Worm (Caenorhabditis elegans) whole organism, late embryonic: ENCODE data around the gene E04F6.9.

ENCODE experiments used
- C08G9.2 ChIP-seq: sonication (generic microtip); optimal IDR thresholded peaks from 2 replicates; lab custom pipeline; 2016; ENCODE audit warnings: mild to moderate bottlenecking, missing genetic modification characterization, moderate library complexity, missing compliant biosample characterization
- C38D4.7 ChIP-seq: fragments of 200-800 bp; sonication (Bioruptor generic); optimal IDR thresholded peaks from 2 replicates; lab custom pipeline; 2018; ENCODE audit warnings: mild to moderate bottlenecking, missing genetic modification characterization, moderate library complexity, missing compliant biosample characterization
- F13H6.1 ChIP-seq: sonication (generic microtip); optimal IDR thresholded peaks from 2 replicates; lab custom pipeline; 2016; ENCODE audit warnings: missing genetic modification characterization, missing compliant biosample characterization
- K02D7.2 ChIP-seq: sonication (generic microtip); optimal IDR thresholded peaks from 2 replicates; lab custom pipeline; 2017; ENCODE audit warnings: mild to moderate bottlenecking, missing genetic modification characterization, missing compliant biosample characterization
- T23F11.4 ChIP-seq: fragments of 200-800 bp; sonication (Bioruptor generic); optimal IDR thresholded peaks from 2 replicates; lab custom pipeline; 2018; ENCODE audit warnings: mild to moderate bottlenecking, missing genetic modification characterization, missing compliant biosample characterization
- ahr-1 ChIP-seq: sonication (generic microtip); optimal IDR thresholded peaks from 2 replicates; lab custom pipeline; 2016; ENCODE audit warnings: missing genetic modification characterization, missing compliant biosample characterization
- ama-1 ChIP-seq: fragments of 150-350 bp; optimal IDR thresholded peaks from 2 replicates; lab custom pipeline; 2014
- ceh-14 ChIP-seq: sonication (generic microtip); optimal IDR thresholded peaks from 2 replicates; lab custom pipeline; 2016; ENCODE audit warnings: missing genotype, missing genetic modification characterization, missing compliant biosample characterization
- ceh-18 ChIP-seq: sonication (generic microtip); optimal IDR thresholded peaks from 2 replicates; lab custom pipeline; 2016; ENCODE audit warnings: missing genetic modification characterization, missing compliant biosample characterization
- ceh-2 ChIP-seq: sonication (generic microtip); optimal IDR thresholded peaks from 2 replicates; lab custom pipeline; 2016; ENCODE audit warnings: missing genotype, missing genetic modification characterization, missing compliant biosample characterization
- ceh-24 ChIP-seq: sonication (generic microtip); optimal IDR thresholded peaks from 2 replicates; lab custom pipeline; 2016; ENCODE audit warnings: mild to moderate bottlenecking, missing genetic modification characterization, missing compliant biosample characterization
- ceh-30 ChIP-seq: fragments of 150-350 bp; optimal IDR thresholded peaks from 2 replicates; lab custom pipeline; 2014; ENCODE audit warnings: missing biosample characterization, missing genetic modification characterization
- ceh-31 ChIP-seq: sonication (generic microtip); optimal IDR thresholded peaks from 2 replicates; lab custom pipeline; 2016; ENCODE audit warnings: missing genetic modification characterization, missing compliant biosample characterization
- ceh-34 ChIP-seq: sonication (generic microtip); optimal IDR thresholded peaks from 2 replicates; lab custom pipeline; 2016; ENCODE audit warnings: mild to moderate bottlenecking, missing genetic modification characterization, missing compliant biosample characterization
- ceh-48 ChIP-seq: sonication (generic microtip); optimal IDR thresholded peaks from 2 replicates; lab custom pipeline; 2016; ENCODE audit warnings: missing genetic modification characterization, inconsistent platforms, missing compliant biosample characterization
- ceh-6 ChIP-seq: fragments of 200-800 bp; sonication (Bioruptor generic); optimal IDR thresholded peaks from 2 replicates; lab custom pipeline; 2018; ENCODE audit warnings: mild to moderate bottlenecking, missing genetic modification characterization, missing compliant biosample characterization
- ceh-9 ChIP-seq: sonication (generic microtip); optimal IDR thresholded peaks from 2 replicates; lab custom pipeline; 2016; ENCODE audit warnings: mild to moderate bottlenecking, missing genetic modification characterization, inconsistent platforms, missing compliant biosample characterization
- che-1 ChIP-seq: sonication (generic microtip); optimal IDR thresholded peaks from 2 replicates; lab custom pipeline; 2016; ENCODE audit warnings: mild to moderate bottlenecking, missing genetic modification characterization, missing compliant biosample characterization
- dmd-4 ChIP-seq: sonication (generic microtip); optimal IDR thresholded peaks from 2 replicates; lab custom pipeline; 2016; ENCODE audit warnings: borderline replicate concordance, missing genetic modification characterization, missing compliant biosample characterization
- dve-1 ChIP-seq: sonication (generic microtip); optimal IDR thresholded peaks from 2 replicates; lab custom pipeline; 2017; ENCODE audit warnings: antibody characterized with exemption, mild to moderate bottlenecking, missing genetic modification characterization, missing compliant biosample characterization
- elt-2 ChIP-seq: sonication (generic microtip); optimal IDR thresholded peaks from 2 replicates; lab custom pipeline; 2016; ENCODE audit warnings: missing genetic modification reagents, missing genetic modification characterization, missing compliant biosample characterization
- elt-4 ChIP-seq: sonication (generic microtip); optimal IDR thresholded peaks from 2 replicates; lab custom pipeline; 2016; ENCODE audit warnings: missing genetic modification characterization, missing compliant biosample characterization
- ets-4 ChIP-seq: sonication (generic microtip); optimal IDR thresholded peaks from 2 replicates; lab custom pipeline; 2016; ENCODE audit warnings: missing genetic modification characterization, missing compliant biosample characterization
- fkh-6 ChIP-seq: sonication (generic microtip); optimal IDR thresholded peaks from 2 replicates; lab custom pipeline; 2016; ENCODE audit warnings: missing genetic modification characterization, missing compliant biosample characterization
- hlh-15 ChIP-seq: sonication (generic microtip); optimal IDR thresholded peaks from 2 replicates; lab custom pipeline; 2016; ENCODE audit warnings: missing genetic modification characterization, missing compliant biosample characterization
- hlh-6 ChIP-seq: sonication (generic microtip); optimal IDR thresholded peaks from 2 replicates; lab custom pipeline; 2016; ENCODE audit warnings: missing genotype, missing genetic modification characterization, missing compliant biosample characterization
- lin-11 ChIP-seq: fragments of 200-800 bp; sonication (Bioruptor generic); optimal IDR thresholded peaks from 2 replicates; lab custom pipeline; 2018; ENCODE audit warnings: mild to moderate bottlenecking, missing genetic modification characterization, missing compliant biosample characterization
- madf-2 ChIP-seq: sonication (generic microtip); optimal IDR thresholded peaks from 2 replicates; lab custom pipeline; 2017; ENCODE audit warnings: missing genetic modification characterization, missing compliant biosample characterization
- mec-3 ChIP-seq: sonication (generic microtip); optimal IDR thresholded peaks from 2 replicates; lab custom pipeline; 2016; ENCODE audit warnings: borderline replicate concordance, missing genetic modification characterization, missing compliant biosample characterization
- nfya-1 ChIP-seq: sonication (generic microtip); optimal IDR thresholded peaks from 2 replicates; lab custom pipeline; 2017; ENCODE audit warnings: missing genetic modification characterization, mild to moderate bottlenecking, missing compliant biosample characterization, antibody characterized with exemption, moderate library complexity
- nhr-232 ChIP-seq: sonication (generic microtip); optimal IDR thresholded peaks from 2 replicates; lab custom pipeline; 2016; ENCODE audit warnings: missing genetic modification characterization, missing compliant biosample characterization
- npax-4 ChIP-seq: sonication (generic microtip); optimal IDR thresholded peaks from 2 replicates; lab custom pipeline; 2016; ENCODE audit warnings: missing genetic modification characterization, missing compliant biosample characterization
- odd-2 ChIP-seq: sonication (generic microtip); optimal IDR thresholded peaks from 2 replicates; lab custom pipeline; 2017; ENCODE audit warnings: antibody characterized with exemption, mild to moderate bottlenecking, missing genetic modification characterization, missing compliant biosample characterization
- pag-3 ChIP-seq: sonication (generic microtip); optimal IDR thresholded peaks from 2 replicates; lab custom pipeline; 2016; ENCODE audit warnings: missing compliant biosample characterization, missing genetic modification characterization, borderline replicate concordance
- pat-9 ChIP-seq: fragments of 200-800 bp; sonication (Bioruptor generic); optimal IDR thresholded peaks from 2 replicates; lab custom pipeline; 2018; ENCODE audit warnings: mild to moderate bottlenecking, missing genetic modification characterization, moderate library complexity, missing compliant biosample characterization
- pax-1 ChIP-seq: fragments of 150-350 bp; optimal IDR thresholded peaks from 2 replicates; lab custom pipeline; 2014; ENCODE audit warnings: missing biosample characterization, missing genetic modification characterization
- pha-2 ChIP-seq: sonication (generic microtip); optimal IDR thresholded peaks from 2 replicates; lab custom pipeline; 2017; ENCODE audit warnings: mild to moderate bottlenecking, missing genetic modification characterization, missing compliant biosample characterization
- pqm-1 ChIP-seq: sonication (generic microtip); optimal IDR thresholded peaks from 2 replicates; lab custom pipeline; 2016; ENCODE audit warnings: missing genetic modification characterization, missing compliant biosample characterization
- pros-1 ChIP-seq: fragments of 150-350 bp; optimal IDR thresholded peaks from 2 replicates; lab custom pipeline; 2014; ENCODE audit warnings: missing biosample characterization, missing genetic modification reagents, missing genetic modification characterization
- ref-2 ChIP-seq: sonication (generic microtip); optimal IDR thresholded peaks from 2 replicates; lab custom pipeline; 2016; ENCODE audit warnings: missing genetic modification characterization, missing compliant biosample characterization
- rnt-1 ChIP-seq: sonication (generic microtip); optimal IDR thresholded peaks from 2 replicates; lab custom pipeline; 2016; ENCODE audit warnings: missing genetic modification characterization, missing compliant biosample characterization
- sdc-2 ChIP-seq: sonication (generic microtip); optimal IDR thresholded peaks from 2 replicates; lab custom pipeline; 2016; ENCODE audit warnings: missing genotype, missing genetic modification characterization, missing compliant biosample characterization
- sox-2 ChIP-seq: fragments of 200-800 bp; sonication (Bioruptor generic); IDR thresholded peaks from 2 replicates; pipeline ENCODE4 v1.3.6; 2022; ENCODE audit warnings: missing genetic modification reagents, missing genetic modification characterization, missing compliant biosample characterization
- sox-4 ChIP-seq: sonication (generic microtip); optimal IDR thresholded peaks from 2 replicates; lab custom pipeline; 2017; ENCODE audit warnings: mild to moderate bottlenecking, missing genetic modification characterization, inconsistent platforms, missing compliant biosample characterization
- tbx-2 ChIP-seq: sonication (generic microtip); optimal IDR thresholded peaks from 2 replicates; lab custom pipeline; 2016; ENCODE audit warnings: missing genetic modification characterization, missing compliant biosample characterization
- unc-42 ChIP-seq: sonication (generic microtip); optimal IDR thresholded peaks from 2 replicates; lab custom pipeline; 2016; ENCODE audit warnings: missing genotype, missing genetic modification characterization, missing compliant biosample characterization
- unc-55 ChIP-seq: sonication (generic microtip); optimal IDR thresholded peaks from 2 replicates; lab custom pipeline; 2017; ENCODE audit warnings: missing biosample characterization, missing genetic modification reagents, missing genetic modification characterization
- unc-86 ChIP-seq: sonication (generic microtip); optimal IDR thresholded peaks from 2 replicates; lab custom pipeline; 2016; ENCODE audit warnings: missing genetic modification characterization, missing compliant biosample characterization
- ztf-16 ChIP-seq: sonication (generic microtip); optimal IDR thresholded peaks from 2 replicates; lab custom pipeline; 2017; ENCODE audit warnings: missing genetic modification characterization, missing compliant biosample characterization

The E04F6.9 gene

ce11 chrII:7200051-7200599 lies 11.8 kb downstream of the E04F6.9 start, which contains the start of gene pcrg-1 (continued):
- peak; percentile 88 for TF ChIP-seq dve-1
- TF ChIP-seq unc-86 (tag; lab: Kevin White, UChicago): peak; percentile 75
- peak; percentile 89 for TF ChIP-seq ztf-16 (tag; lab: Kevin White, UChicago)
- peak; percentile 87 for TF ChIP-seq sox-2 (GFP tag; lab: Robert Waterston, UW)
- peak; percentile 85 for TF ChIP-seq sox-4
- peak; percentile 91 for TF ChIP-seq hlh-6
- TF ChIP-seq ceh-2: peak; percentile 78
- no peak for TF ChIP-seq unc-55 (GFP tag; lab: Kevin White, UChicago)
- TF ChIP-seq rnt-1 (tag; lab: Kevin White, UChicago): peak; percentile 87
- TF ChIP-seq ceh-48 (tag; lab: Kevin White, UChicago): peak; percentile 74
- peak; percentile 52 for TF ChIP-seq ets-4 (tag; lab: Kevin White, UChicago)
- no peak for TF ChIP-seq ama-1 (lab: Kevin White, UChicago)
- TF ChIP-seq elt-4 (tag; lab: Kevin White, UChicago): no peak
- peak; percentile 77 for TF ChIP-seq ref-2
- peak; percentile 74 for TF ChIP-seq ceh-24 (tag; lab: Kevin White, UChicago)
- TF ChIP-seq pha-2: peak; percentile 78
- TF ChIP-seq nfya-1 (tag; lab: Kevin White, UChicago): peak; percentile 45
- TF ChIP-seq unc-42 (tag; lab: Kevin White, UChicago): peak; percentile 35
- peak; percentile 8 for TF ChIP-seq pag-3
- TF ChIP-seq fkh-6 (tag; lab: Kevin White, UChicago): peak; percentile 86
- TF ChIP-seq elt-2 (tag; lab: Kevin White, UChicago): peak; percentile 90
- TF ChIP-seq odd-2 (tag; lab: Kevin White, UChicago): no peak
- TF ChIP-seq C08G9.2: peak; percentile 76
- peak; percentile 71 for TF ChIP-seq ceh-31 (tag; lab: Kevin White, UChicago)
- TF ChIP-seq F13H6.1 (tag; lab: Kevin White, UChicago): peak; percentile 89
- TF ChIP-seq K02D7.2 (tag; lab: Kevin White, UChicago): peak; percentile 74
- TF ChIP-seq madf-2: peak; percentile 85
- peak; percentile 77 for TF ChIP-seq lin-11 (tag; lab: Kevin White, UChicago)
- TF ChIP-seq sdc-2: peak; percentile 69
- peak; percentile 72 for TF ChIP-seq ceh-9 (tag; lab: Kevin White, UChicago)
- TF ChIP-seq che-1 (tag; lab: Kevin White, UChicago): peak; percentile 91
- TF ChIP-seq pros-1 (tag; lab: Kevin White, UChicago): no peak
- TF ChIP-seq C38D4.7 (GFP tag; lab: Kevin White, UChicago): peak; percentile 87
- no peak for TF ChIP-seq pax-1 (tag; lab: Kevin White, UChicago)
- peak; percentile 73 for TF ChIP-seq nhr-232
- no peak for TF ChIP-seq ceh-30 (tag; lab: Kevin White, UChicago)
- peak; percentile 71 for TF ChIP-seq hlh-15 (tag; lab: Kevin White, UChicago)
- peak; percentile 84 for TF ChIP-seq ceh-34 (tag; lab: Kevin White, UChicago)
- peak; percentile 86 for TF ChIP-seq ceh-6 (GFP tag; lab: Kevin White, UChicago)
- TF ChIP-seq dmd-4: peak; percentile 79
- peak; percentile 83 for TF ChIP-seq ahr-1
- TF ChIP-seq ceh-18: peak; percentile 76
- peak; percentile 91 for TF ChIP-seq ceh-14 (tag; lab: Kevin White, UChicago)
- peak; percentile 85 for TF ChIP-seq tbx-2
- TF ChIP-seq pat-9 (tag; lab: Kevin White, UChicago): peak; percentile 88
- TF ChIP-seq T23F11.4 (GFP tag; lab: Kevin White, UChicago): peak; percentile 88
- TF ChIP-seq mec-3: peak; percentile 39
- TF ChIP-seq pqm-1 (tag; lab: Kevin White, UChicago): peak; percentile 61
- peak; percentile 84 for TF ChIP-seq npax-4 (tag; lab: Kevin White, UChicago)
